Worm (Caenorhabditis elegans): Measurements from ENCODE around the gene T16G12.12.
"Not testable (repeated sequence)": the region's sequence is repeated elsewhere in the genome, so short reads cannot be mapped to it uniquely, and the experiment has no call there.

DNA sequence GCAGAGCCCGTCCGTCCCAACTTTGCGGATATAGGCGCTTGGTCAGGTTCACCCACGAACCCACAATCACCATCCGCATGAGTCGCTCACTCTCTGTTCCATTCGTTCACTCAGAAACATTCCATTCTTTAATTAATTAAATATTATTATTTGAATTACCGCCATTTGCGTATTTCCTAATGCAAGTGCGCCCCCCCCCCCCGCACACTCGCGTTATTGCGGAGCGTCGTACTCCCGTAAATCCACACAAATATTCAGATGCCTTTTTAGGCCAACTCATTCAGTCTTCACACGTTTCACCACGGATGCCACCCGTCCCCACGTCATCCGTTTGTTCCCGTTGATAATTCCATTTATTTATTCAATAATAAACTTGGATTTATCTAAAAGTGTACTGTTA, 3.1 kb upstream of the T16G12.12 start, which contains the start of gene T16G12.3:
- not testable (repeated sequence) for TF ChIP-seq nhr-12 (tag; optimal IDR thresholded peaks at IDR 0.05); ama-1 (optimal IDR thresholded peaks at IDR 0.05); sptf-1 (tag; optimal IDR thresholded peaks at IDR 0.05); nhr-77 (tag; optimal IDR thresholded peaks at IDR 0.05); snu-23 (GFP tag; optimal IDR thresholded peaks at IDR 0.05); nhr-20 (tag; optimal IDR thresholded peaks at IDR 0.05); ztf-4 (tag; optimal IDR thresholded peaks at IDR 0.05); lin-39 (tag; optimal IDR thresholded peaks at IDR 0.05); snpc-4 (tag; optimal IDR thresholded peaks at IDR 0.05); nhr-84 (tag; optimal IDR thresholded peaks at IDR 0.05); nhr-237 (tag; optimal IDR thresholded peaks at IDR 0.05); skn-1 (tag; optimal IDR thresholded peaks at IDR 0.05); ztf-11 (tag; optimal IDR thresholded peaks at IDR 0.05); hlh-17 (GFP tag; optimal IDR thresholded peaks at IDR 0.05; ENCODE audit: borderline replicate concordance)

Data from whole organism, L1 larva.